Worm (Caenorhabditis elegans): ENCODE data around the gene npp-21.

- TF ChIP-seq nhr-237 (tag; optimal IDR thresholded peaks at IDR 0.05) (no peak), unc-39 (tag; optimal IDR thresholded peaks at IDR 0.05) (no peak), ztf-11 (tag; optimal IDR thresholded peaks at IDR 0.05) (no peak), lsy-2 (tag; optimal IDR thresholded peaks at IDR 0.05) (no peak), ces-1 (GFP tag; optimal IDR thresholded peaks at IDR 0.05) (no peak)
These were observed 22.1 kb downstream of the npp-21 start for ce11 chrII:7621513-7621912.
